Fruit fly (Drosophila melanogaster): ENCODE data around the gene CG43349.

DNA sequence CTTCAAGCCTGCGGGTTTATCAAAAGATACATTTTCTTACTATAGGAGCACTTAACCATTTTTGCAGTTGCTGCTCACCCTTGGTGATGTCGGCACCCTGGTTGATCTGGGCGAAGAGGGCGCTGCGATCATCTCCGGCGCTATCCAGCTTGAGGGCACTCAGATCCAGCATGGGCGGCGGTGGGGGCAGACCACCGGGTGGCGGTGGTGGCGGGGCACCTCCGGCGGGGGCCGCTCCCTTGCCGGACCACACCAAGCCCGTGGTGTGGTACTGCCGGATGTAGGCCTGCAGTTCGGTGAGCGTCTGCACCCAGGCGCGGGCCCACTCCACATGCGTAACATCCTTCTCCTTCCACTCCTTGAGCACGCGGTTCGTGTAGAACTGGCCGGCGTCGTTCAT lies 47.3 kb upstream of the CG43349 start:
- TF ChIP-seq psq (optimal IDR thresholded peaks at IDR 0.05) (no peak), pan (optimal IDR thresholded peaks at IDR 0.05) (no peak), EcR (GFP tag; optimal IDR thresholded peaks at IDR 0.05) (no peak), usp (GFP tag; optimal IDR thresholded peaks at IDR 0.05) (no peak)
